Fruit fly (Drosophila melanogaster): Measurements from ENCODE around the gene CG15548.

Gene CG15548

dm6 chr3R:30933894-30934434 is 25.5 kb upstream of the CG15548 start:
- TF ChIP-seq CG8478 (optimal IDR thresholded peaks at IDR 0.05) (no peak), Dll (optimal IDR thresholded peaks at IDR 0.05) (no peak), psq (optimal IDR thresholded peaks at IDR 0.05) (no peak), usp (GFP tag; optimal IDR thresholded peaks at IDR 0.05) (no peak), EcR (GFP tag; optimal IDR thresholded peaks at IDR 0.05) (no peak), pan (optimal IDR thresholded peaks at IDR 0.05) (no peak)

dm6 chr3R:30936407-30936806 is 23.1 kb upstream of the CG15548 start, which contains the start of gene CG15549:
Gene CG15549 (minus strand): TSS chr3R:30936507.
- TF ChIP-seq Dll (optimal IDR thresholded peaks at IDR 0.05) (no peak), CG8478 (optimal IDR thresholded peaks at IDR 0.05) (no peak), EcR (GFP tag; optimal IDR thresholded peaks at IDR 0.05) (no peak), usp (GFP tag; optimal IDR thresholded peaks at IDR 0.05) (no peak), pan (optimal IDR thresholded peaks at IDR 0.05) (no peak), psq (optimal IDR thresholded peaks at IDR 0.05) (no peak)

DNA sequence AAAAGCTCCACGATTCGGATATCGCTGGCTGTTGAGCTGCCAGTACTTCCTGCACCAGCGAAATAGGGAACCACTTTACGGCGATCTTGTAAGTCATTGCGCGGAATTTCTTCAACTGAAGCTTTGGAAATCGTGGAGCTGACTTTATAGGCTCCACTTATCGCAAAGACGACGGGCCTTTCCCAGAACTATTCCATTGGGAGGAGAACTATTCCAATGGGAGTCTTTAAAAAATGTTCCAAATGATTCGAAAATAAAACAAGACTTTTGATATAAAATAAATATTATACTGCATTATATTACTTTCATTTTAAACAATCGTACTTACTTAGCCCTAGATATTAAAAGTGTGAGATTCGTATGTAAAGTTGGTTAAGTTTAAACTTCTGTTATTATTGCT is 22.5 kb upstream of the CG15548 start, which contains the start of gene CG15550:
CG15550 (minus strand) TSS at position 101 of the 400 bp plus-strand sequence.
- TF ChIP-seq psq (optimal IDR thresholded peaks at IDR 0.05): no peak
- TF ChIP-seq Dll (optimal IDR thresholded peaks at IDR 0.05): no peak
- no peak for TF ChIP-seq CG8478 (optimal IDR thresholded peaks at IDR 0.05)
- TF ChIP-seq EcR (GFP tag; optimal IDR thresholded peaks at IDR 0.05): no peak
- TF ChIP-seq usp (GFP tag; optimal IDR thresholded peaks at IDR 0.05): no peak
- TF ChIP-seq pan (optimal IDR thresholded peaks at IDR 0.05): no peak

DNA sequence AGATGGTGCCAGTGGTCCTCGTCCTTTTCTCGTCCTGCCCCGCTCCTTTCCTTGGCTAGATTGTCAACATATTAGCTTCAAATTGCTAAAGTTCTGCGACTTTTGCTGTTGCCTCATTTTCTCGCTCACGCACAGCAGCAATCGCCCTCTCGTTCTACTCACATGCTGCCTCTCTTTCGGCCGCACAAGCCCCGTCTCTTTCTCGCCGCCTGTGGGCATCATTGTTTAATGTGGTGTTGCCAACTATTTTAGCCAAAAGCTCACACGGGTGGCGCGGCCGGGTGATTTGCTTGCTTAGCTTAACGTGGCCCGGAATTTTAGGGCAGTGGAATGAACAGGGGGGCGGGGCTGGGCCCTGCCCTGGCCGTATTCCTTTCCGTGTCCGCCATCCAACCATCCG is 19.3 kb upstream of the CG15548 start:
- no peak for TF ChIP-seq psq (optimal IDR thresholded peaks at IDR 0.05)
- no peak for TF ChIP-seq usp (GFP tag; optimal IDR thresholded peaks at IDR 0.05)
- no peak for TF ChIP-seq Dll (optimal IDR thresholded peaks at IDR 0.05)
- TF ChIP-seq EcR (GFP tag; optimal IDR thresholded peaks at IDR 0.05): no peak
- no peak for TF ChIP-seq CG8478 (optimal IDR thresholded peaks at IDR 0.05)
- TF ChIP-seq pan (optimal IDR thresholded peaks at IDR 0.05): no peak

DNA sequence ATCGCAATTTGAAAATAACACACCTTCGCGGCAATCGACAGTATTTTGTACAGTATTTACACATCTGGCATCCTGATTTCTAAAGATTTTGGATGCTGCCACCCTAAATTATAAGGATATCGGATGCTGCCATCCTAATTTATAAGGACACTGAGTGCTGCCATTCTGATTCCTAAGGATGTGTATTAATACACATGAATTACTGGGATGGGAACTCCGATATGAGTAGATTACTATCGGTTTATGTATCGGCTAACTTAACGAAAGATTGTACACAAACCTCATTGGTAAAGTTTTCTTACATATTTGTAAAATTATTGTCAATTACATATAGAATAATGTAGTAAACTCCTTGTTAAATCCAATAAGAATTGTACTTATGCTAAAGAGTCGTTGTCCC is 13.1 kb upstream of the CG15548 start:
- TF ChIP-seq usp (GFP tag; optimal IDR thresholded peaks at IDR 0.05) (no peak), CG8478 (optimal IDR thresholded peaks at IDR 0.05) (no peak), EcR (GFP tag; optimal IDR thresholded peaks at IDR 0.05) (no peak), pan (optimal IDR thresholded peaks at IDR 0.05) (no peak), psq (optimal IDR thresholded peaks at IDR 0.05) (no peak), Dll (optimal IDR thresholded peaks at IDR 0.05) (no peak)

- TF ChIP-seq usp (GFP tag; optimal IDR thresholded peaks at IDR 0.05): no peak
- no peak for TF ChIP-seq pan (optimal IDR thresholded peaks at IDR 0.05)
- no peak for TF ChIP-seq EcR (GFP tag; optimal IDR thresholded peaks at IDR 0.05)
Observed at dm6 chr3R:30964220-30964619, 4.7 kb downstream of the CG15548 start, which contains the start of gene Ctr1C. Gene Ctr1C (minus strand): TSS chr3R:30964320.

- TF ChIP-seq pan (optimal IDR thresholded peaks at IDR 0.05): no peak
- no peak for TF ChIP-seq Dll (optimal IDR thresholded peaks at IDR 0.05)
- no peak for TF ChIP-seq CG8478 (optimal IDR thresholded peaks at IDR 0.05)
- TF ChIP-seq usp (GFP tag; optimal IDR thresholded peaks at IDR 0.05): no peak
- TF ChIP-seq psq (optimal IDR thresholded peaks at IDR 0.05): no peak
- TF ChIP-seq EcR (GFP tag; optimal IDR thresholded peaks at IDR 0.05): no peak
Observed at dm6 chr3R:30989948-30990347, 30.4 kb downstream of the CG15548 start, which contains the start of gene CG31008. Gene CG31008 (minus strand): TSS chr3R:30990006.

DNA sequence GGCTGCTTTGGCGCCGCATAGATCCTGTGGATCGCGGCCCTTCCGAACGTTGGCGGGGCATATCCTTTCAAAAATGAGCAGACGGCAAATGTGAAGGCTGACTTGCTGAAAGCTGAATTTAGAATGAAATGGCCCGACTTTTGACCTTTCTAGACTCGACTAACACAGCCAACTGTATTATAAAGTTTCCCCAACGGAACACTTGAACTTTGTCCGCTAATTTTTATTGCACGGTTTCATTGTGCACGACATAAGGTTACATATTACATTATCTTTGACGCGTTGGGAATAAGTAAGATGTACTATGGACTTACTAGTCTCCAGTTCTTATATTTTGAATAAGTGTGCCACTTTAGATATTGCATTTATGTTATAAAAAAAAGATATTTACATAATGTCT is 32.9 kb downstream of the CG15548 start, which contains the start of gene CG31007:
CG31007 (minus strand) TSS at position 101 of the 400 bp plus-strand sequence.
- TF ChIP-seq pan (optimal IDR thresholded peaks at IDR 0.05) (no peak), Dll (optimal IDR thresholded peaks at IDR 0.05) (no peak), EcR (GFP tag; optimal IDR thresholded peaks at IDR 0.05) (no peak), psq (optimal IDR thresholded peaks at IDR 0.05) (no peak), usp (GFP tag; optimal IDR thresholded peaks at IDR 0.05) (no peak)

- TF ChIP-seq usp (GFP tag; optimal IDR thresholded peaks at IDR 0.05) (no peak), pan (optimal IDR thresholded peaks at IDR 0.05) (no peak), CG8478 (optimal IDR thresholded peaks at IDR 0.05) (no peak), psq (optimal IDR thresholded peaks at IDR 0.05) (no peak), Dll (optimal IDR thresholded peaks at IDR 0.05) (no peak), EcR (GFP tag; optimal IDR thresholded peaks at IDR 0.05) (no peak)
Observed at dm6 chr3R:31006599-31006998, 47.1 kb downstream of the CG15548 start.

- TF ChIP-seq EcR (GFP tag; optimal IDR thresholded peaks at IDR 0.05): no peak
- TF ChIP-seq psq (optimal IDR thresholded peaks at IDR 0.05): no peak
- TF ChIP-seq CG8478 (optimal IDR thresholded peaks at IDR 0.05): no peak
- TF ChIP-seq pan (optimal IDR thresholded peaks at IDR 0.05): no peak
- no peak for TF ChIP-seq usp (GFP tag; optimal IDR thresholded peaks at IDR 0.05)
- no peak for TF ChIP-seq Dll (optimal IDR thresholded peaks at IDR 0.05)
Observed at dm6 chr3R:31010086-31010485, 50.6 kb downstream of the CG15548 start.

All from whole organism.